Worm (Caenorhabditis elegans): ENCODE measurements around the gene dop-3.
A peak's percentile ranks its signal among the peaks of the same experiment; 100 is the strongest.

dop-3 gene

ce11 chrX:6593178-6593786, 23.8 kb upstream of the dop-3 start (continued):
- TF ChIP-seq ztf-11 (tag; optimal IDR thresholded peaks at IDR 0.05), result no peak
- no peak for TF ChIP-seq nhr-25 (tag; optimal IDR thresholded peaks at IDR 0.05; ENCODE audit: borderline replicate concordance, insufficient read depth)
- TF ChIP-seq hlh-30 (tag; optimal IDR thresholded peaks at IDR 0.05; ENCODE audit: insufficient read depth), result peak; percentile 79
- no peak for TF ChIP-seq nhr-28 (tag; optimal IDR thresholded peaks at IDR 0.05)
- peak; percentile 52 for TF ChIP-seq hlh-11 (tag; optimal IDR thresholded peaks at IDR 0.05)
- no peak for TF ChIP-seq zag-1 (tag; optimal IDR thresholded peaks at IDR 0.05)
- TF ChIP-seq skn-1 (tag; optimal IDR thresholded peaks at IDR 0.05), result no peak
- peak; percentile 91 for TF ChIP-seq vab-7 (GFP tag; IDR thresholded peaks at IDR 0.05)
- peak; percentile 63 to 93 for TF ChIP-seq daf-16 (GFP tag; optimal IDR thresholded peaks at IDR 0.05)
- peak; percentile 68 for TF ChIP-seq daf-16 (tag; optimal IDR thresholded peaks at IDR 0.05)
- TF ChIP-seq unc-62 (GFP tag; optimal IDR thresholded peaks at IDR 0.05 in 1 of 2), result peak in 1 of 2 experiments; percentile 94
- TF ChIP-seq unc-62 (tag; optimal IDR thresholded peaks at IDR 0.05), result no peak
- no peak for TF ChIP-seq lin-29 (GFP tag; IDR thresholded peaks at IDR 0.05)
- TF ChIP-seq ztf-7 (tag; optimal IDR thresholded peaks at IDR 0.05), result peak; percentile 60
- TF ChIP-seq mxl-3 (GFP tag; optimal IDR thresholded peaks at IDR 0.05), result peak; percentile 55
- no peak for TF ChIP-seq snpc-1.2 (GFP tag; IDR thresholded peaks at IDR 0.05)
- no peak for TF ChIP-seq nhr-111 (GFP tag; optimal IDR thresholded peaks at IDR 0.05)
- no peak for TF ChIP-seq fos-1 (tag; optimal IDR thresholded peaks at IDR 0.05)
- TF ChIP-seq lin-39 (tag; optimal IDR thresholded peaks at IDR 0.05), result no peak
- peak; percentile 97 for TF ChIP-seq lim-7 (GFP tag; IDR thresholded peaks at IDR 0.05)
- no peak; the same call in 1 of the 2 replicates for TF ChIP-seq Y48G9A.11 (GFP tag; IDR thresholded peaks at IDR 0.05)
- TF ChIP-seq attf-4 (tag; optimal IDR thresholded peaks at IDR 0.05), result no peak
- no peak for TF ChIP-seq nhr-102 (tag; optimal IDR thresholded peaks at IDR 0.05)
- TF ChIP-seq dmd-8 (GFP tag; IDR thresholded peaks at IDR 0.05), result no peak; the same call in 1 of the 2 replicates
- TF ChIP-seq php-3 (GFP tag; IDR thresholded peaks at IDR 0.05), result peak; percentile 83
- no peak for TF ChIP-seq dpl-1 (GFP tag; optimal IDR thresholded peaks at IDR 0.05)
- TF ChIP-seq nhr-41 (GFP tag; IDR thresholded peaks at IDR 0.05), result peak; percentile 59; the same call in 1 of the 2 replicates
- TF ChIP-seq unc-130 (GFP tag; optimal IDR thresholded peaks at IDR 0.05), result peak; percentile 41
- TF ChIP-seq nhr-76 (tag; optimal IDR thresholded peaks at IDR 0.05), result no peak
- TF ChIP-seq lin-38 (GFP tag; IDR thresholded peaks at IDR 0.05), result no peak; the same call in 1 of the 2 replicates

DNA sequence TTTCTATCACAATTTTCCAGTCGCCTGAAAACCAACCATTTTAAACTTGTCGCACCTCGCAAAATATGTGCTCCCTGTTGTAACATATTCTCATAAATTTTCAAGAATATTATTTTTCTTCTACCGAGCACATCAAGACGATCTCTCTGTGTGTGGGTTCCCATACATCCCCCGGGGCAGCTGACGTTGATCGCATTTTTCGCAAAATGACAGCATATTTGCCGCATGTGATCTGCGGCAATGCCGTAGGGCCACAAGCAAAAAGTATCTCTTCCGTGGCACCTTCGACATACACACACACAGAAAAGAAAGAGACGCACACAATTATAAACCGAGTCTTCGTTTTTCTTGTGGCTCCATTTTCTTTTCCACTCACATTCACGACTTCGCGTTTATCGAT, 22.1 kb upstream of the dop-3 start:
- TF ChIP-seq snpc-1.2 (GFP tag; IDR thresholded peaks at IDR 0.05) (no peak), egl-43 (GFP tag; IDR thresholded peaks at IDR 0.05) (no peak), ZK337.2 (GFP tag; IDR thresholded peaks at IDR 0.05) (no peak), saeg-2 (GFP tag; IDR thresholded peaks at IDR 0.05) (no peak), F49E8.2 (tag; optimal IDR thresholded peaks at IDR 0.05; ENCODE audit: borderline replicate concordance) (no peak), T20F7.1 (GFP tag; optimal IDR thresholded peaks at IDR 0.05) (no peak), duxl-1 (tag; optimal IDR thresholded peaks at IDR 0.05; ENCODE audit: poor library complexity) (no peak), daf-16 (GFP tag; optimal IDR thresholded peaks at IDR 0.05) (peak in 1 of 2 experiments; percentile 63), daf-16 (tag; optimal IDR thresholded peaks at IDR 0.05) (no peak), zfp-3 (GFP tag; conservative IDR thresholded peaks at IDR 0.05) (no peak), hlh-30 (tag; optimal IDR thresholded peaks at IDR 0.05; ENCODE audit: insufficient read depth) (peak; percentile 29), spr-1 (tag; optimal IDR thresholded peaks at IDR 0.05) (no peak), pqm-1 (tag; optimal IDR thresholded peaks at IDR 0.05) (no peak), nhr-11 (tag; optimal IDR thresholded peaks at IDR 0.05) (peak; percentile 51), aha-1 (tag) (peak; percentile 95), Y5F2A.4 (GFP tag; optimal IDR thresholded peaks at IDR 0.05) (no peak), dmd-8 (GFP tag; IDR thresholded peaks at IDR 0.05) (no peak)

Measured in whole organism, L4 larva.